Worm (Caenorhabditis elegans) whole organism, mixed stage, embryonic: ENCODE results near the gene Y59A8A.8.

Source experiments
- lsy-2 ChIP-seq: fragments of 150-350 bp; optimal IDR thresholded peaks from 2 replicates; lab custom pipeline; 2014; ENCODE audit warnings: missing biosample characterization, missing genetic modification characterization
- mep-1 ChIP-seq: fragments of 150-350 bp; optimal IDR thresholded peaks from 2 replicates; lab custom pipeline; 2017; ENCODE audit warnings: missing biosample characterization, missing genetic modification reagents, missing genetic modification characterization, inconsistent platforms
- tbx-8 ChIP-seq: fragments of 200-800 bp; sonication (Bioruptor generic); optimal IDR thresholded peaks from 2 replicates; lab custom pipeline; 2018; ENCODE audit warnings: mild to moderate bottlenecking, missing genetic modification characterization, moderate library complexity, missing compliant biosample characterization
- unc-62 ChIP-seq: fragments of 150-350 bp; optimal IDR thresholded peaks from 2 replicates; lab custom pipeline; 2014; ENCODE audit warnings: missing biosample characterization, missing genetic modification reagents, missing genetic modification characterization
- ztf-11 ChIP-seq: fragments of 150-350 bp; optimal IDR thresholded peaks from 2 replicates; lab custom pipeline; 2014; ENCODE audit warnings: missing biosample characterization, missing genetic modification characterization

DNA sequence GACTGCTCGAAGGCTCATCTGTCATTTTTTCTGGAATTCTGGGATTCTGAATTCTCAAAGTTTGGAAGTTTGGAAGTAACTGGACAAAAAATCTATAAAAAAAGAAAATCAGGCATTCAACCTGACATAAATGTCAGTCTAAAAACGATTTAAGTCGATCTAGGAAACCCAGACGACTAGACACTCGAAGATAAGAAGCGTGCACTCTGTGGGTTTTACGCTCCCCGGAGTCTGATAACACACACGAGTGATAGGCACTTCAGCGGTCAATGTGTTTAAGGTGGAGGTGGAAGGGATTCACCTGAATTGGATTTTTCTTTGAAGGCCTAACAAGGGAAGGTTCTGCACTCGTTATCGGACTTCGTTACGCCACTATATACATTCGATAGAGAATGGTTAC is 23.5 kb downstream of the Y59A8A.8 start, which contains the start of gene C06H5.6:
- TF ChIP-seq tbx-8 (GFP tag; lab: Kevin White, UChicago) (no peak), ztf-11 (tag; lab: Kevin White, UChicago) (no peak), mep-1 (tag; lab: Kevin White, UChicago) (no peak), lsy-2 (no peak), unc-62 (GFP tag; lab: Kevin White, UChicago) (no peak)
